Worm (Caenorhabditis elegans): ENCODE measurements around the gene ife-2.

ife-2 gene

DNA sequence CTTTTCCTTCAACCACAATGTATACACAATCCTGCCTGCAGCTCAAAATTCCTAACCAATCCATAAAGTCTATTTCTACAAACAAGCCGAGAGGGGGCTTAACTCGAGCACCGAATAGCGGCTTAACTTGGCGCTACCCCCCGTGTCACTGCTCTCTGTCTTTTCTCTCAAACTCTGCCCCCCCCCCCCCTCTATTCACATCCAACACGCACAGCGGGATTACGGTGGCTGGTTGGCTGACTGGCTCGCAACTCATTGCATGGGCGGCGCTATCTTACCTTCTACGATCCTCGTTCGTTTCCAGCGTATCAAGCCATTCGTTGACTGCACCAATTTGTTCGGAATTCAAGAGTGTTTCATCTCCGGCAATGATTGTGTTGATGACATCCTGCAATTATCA is 49.1 kb upstream of the ife-2 start:
- TF ChIP-seq ceh-82 (tag; optimal IDR thresholded peaks at IDR 0.05) (no peak), mab-5 (tag; optimal IDR thresholded peaks at IDR 0.05) (no peak), crh-2 (tag; optimal IDR thresholded peaks at IDR 0.05) (no peak), R02D3.7 (tag; optimal IDR thresholded peaks at IDR 0.05) (no peak), lsy-2 (tag; optimal IDR thresholded peaks at IDR 0.05) (no peak), F13H6.1 (tag; optimal IDR thresholded peaks at IDR 0.05) (no peak), alr-1 (tag; optimal IDR thresholded peaks at IDR 0.05) (no peak), unc-39 (tag; optimal IDR thresholded peaks at IDR 0.05) (no peak), nhr-12 (tag; optimal IDR thresholded peaks at IDR 0.05) (no peak), ztf-11 (tag; optimal IDR thresholded peaks at IDR 0.05) (no peak), C34F6.9 (tag; optimal IDR thresholded peaks at IDR 0.05) (no peak), unc-62 (GFP tag; optimal IDR thresholded peaks at IDR 0.05) (no peak), egl-27 (tag; optimal IDR thresholded peaks at IDR 0.05) (no peak), sma-3 (GFP tag; optimal IDR thresholded peaks at IDR 0.05) (no peak), dmd-4 (tag; optimal IDR thresholded peaks at IDR 0.05) (no peak), Y55F3AM.14 (GFP tag; optimal IDR thresholded peaks at IDR 0.05) (no peak), ztf-4 (tag; optimal IDR thresholded peaks at IDR 0.05) (no peak), nhr-25 (tag; optimal IDR thresholded peaks at IDR 0.05) (no peak), nhr-11 (tag; optimal IDR thresholded peaks at IDR 0.05) (no peak), nhr-23 (tag; optimal IDR thresholded peaks at IDR 0.05) (no peak)

DNA sequence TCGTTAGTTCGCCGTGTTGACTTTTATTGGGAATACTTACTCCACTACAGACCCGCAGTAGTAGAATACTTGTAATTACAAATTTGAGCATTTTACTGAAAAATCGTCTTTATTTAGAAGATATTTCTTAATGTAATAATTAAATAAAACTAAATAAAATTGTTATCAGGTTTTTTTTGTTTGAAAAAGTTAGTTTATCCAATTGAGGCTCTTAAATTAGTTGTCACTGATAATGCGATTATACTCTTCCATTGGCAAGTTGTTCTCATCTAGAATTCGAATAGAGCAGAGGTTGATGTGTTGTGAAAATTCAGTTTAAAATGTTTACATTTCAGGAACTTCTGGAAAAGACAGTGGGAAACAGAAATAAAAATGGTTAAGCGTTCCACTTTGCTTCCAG is 43.0 kb upstream of the ife-2 start, which contains the start of gene ZK1193.2:
Gene ZK1193.2 (minus strand): TSS at position 101 of the 400 bp plus-strand sequence.
- TF ChIP-seq nhr-11 (tag; optimal IDR thresholded peaks at IDR 0.05) (no peak), snpc-4 (tag; optimal IDR thresholded peaks at IDR 0.05) (no peak), sma-9 (GFP tag; optimal IDR thresholded peaks at IDR 0.05) (no peak), sma-9 (tag; optimal IDR thresholded peaks at IDR 0.05) (no peak), mbf-1 (tag; optimal IDR thresholded peaks at IDR 0.05) (no peak), sem-4 (tag; optimal IDR thresholded peaks at IDR 0.05) (no peak), gmeb-1 (tag; optimal IDR thresholded peaks at IDR 0.05) (no peak), C34F6.9 (tag; optimal IDR thresholded peaks at IDR 0.05) (no peak), unc-62 (GFP tag; optimal IDR thresholded peaks at IDR 0.05) (no peak), ztf-4 (tag; optimal IDR thresholded peaks at IDR 0.05) (no peak), ZK546.5 (tag; optimal IDR thresholded peaks at IDR 0.05) (no peak), ztf-1 (GFP tag; conservative IDR thresholded peaks at IDR 0.05) (no peak), nhr-23 (tag; optimal IDR thresholded peaks at IDR 0.05) (no peak), elt-3 (tag; optimal IDR thresholded peaks at IDR 0.05) (no peak), alr-1 (tag; optimal IDR thresholded peaks at IDR 0.05) (no peak), nhr-21 (tag; optimal IDR thresholded peaks at IDR 0.05) (no peak), ztf-11 (tag; optimal IDR thresholded peaks at IDR 0.05) (no peak)

DNA sequence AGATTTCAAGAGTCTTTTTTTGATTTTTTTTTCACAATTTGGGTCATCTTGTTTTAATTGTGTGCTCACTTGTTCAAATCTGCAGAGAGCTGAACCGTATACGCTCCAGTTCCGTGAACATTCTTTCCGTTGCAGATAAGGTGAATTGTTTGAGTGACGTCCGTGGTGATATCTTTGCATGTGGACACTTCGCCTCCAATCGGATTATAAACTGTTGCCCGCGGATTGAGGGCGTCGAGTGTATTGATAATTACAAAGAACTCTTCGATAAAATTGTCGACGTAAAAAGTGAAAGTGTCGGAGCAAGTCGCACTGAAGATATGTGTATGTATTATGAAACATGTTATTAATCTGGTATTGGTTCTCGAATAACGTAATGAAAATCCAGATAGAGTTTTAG is 41.2 kb upstream of the ife-2 start:
- TF ChIP-seq elt-3 (tag; optimal IDR thresholded peaks at IDR 0.05) (no peak), sma-3 (GFP tag; optimal IDR thresholded peaks at IDR 0.05) (no peak), unc-55 (GFP tag; optimal IDR thresholded peaks at IDR 0.05) (no peak), aly-2 (tag; optimal IDR thresholded peaks at IDR 0.05) (no peak)

DNA sequence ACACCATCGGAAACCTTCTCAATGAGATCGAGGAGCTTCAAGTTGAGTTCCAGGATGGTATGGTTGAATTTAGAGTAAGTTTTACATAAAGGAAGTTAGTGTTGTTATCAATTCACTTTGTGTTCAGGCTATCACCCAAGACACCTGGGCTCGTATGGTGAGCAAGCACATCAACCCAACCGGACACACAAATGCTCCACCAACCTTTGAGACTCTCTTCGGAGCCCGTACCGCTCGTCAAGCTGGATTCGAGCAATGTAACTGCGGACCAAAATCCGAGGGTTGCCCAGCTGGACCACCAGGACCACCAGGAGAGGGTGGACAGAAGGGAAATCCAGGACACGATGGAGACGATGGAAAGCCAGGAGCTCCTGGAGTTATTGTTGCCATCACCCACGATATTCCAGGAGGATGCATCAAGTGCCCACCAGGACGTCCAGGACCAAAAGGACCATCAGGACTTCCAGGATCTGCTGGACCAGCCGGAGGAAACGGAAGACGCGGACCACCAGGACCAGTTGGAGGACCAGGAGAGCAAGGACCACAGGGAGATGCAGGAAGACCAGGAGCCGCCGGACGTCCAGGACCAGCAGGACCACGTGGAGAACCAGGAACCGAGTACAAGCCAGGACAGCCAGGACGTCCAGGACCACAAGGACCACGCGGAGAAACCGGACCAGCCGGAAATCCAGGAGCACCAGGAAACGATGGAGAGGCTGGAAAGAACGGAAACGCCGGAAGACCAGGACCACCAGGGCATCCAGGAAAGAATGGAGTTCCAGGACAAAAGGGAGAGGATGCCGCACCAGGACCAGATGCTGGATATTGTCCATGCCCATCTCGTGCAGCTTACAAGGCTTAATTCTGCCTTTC is 39.5 kb upstream of the ife-2 start:
- TF ChIP-seq C34F6.9 (tag; optimal IDR thresholded peaks at IDR 0.05) (no peak), nhr-25 (tag; optimal IDR thresholded peaks at IDR 0.05) (no peak), aly-2 (tag; optimal IDR thresholded peaks at IDR 0.05) (no peak), unc-62 (GFP tag; optimal IDR thresholded peaks at IDR 0.05) (no peak), elt-3 (tag; optimal IDR thresholded peaks at IDR 0.05) (no peak), unc-55 (GFP tag; optimal IDR thresholded peaks at IDR 0.05) (no peak), F13H6.1 (tag; optimal IDR thresholded peaks at IDR 0.05) (no peak), nhr-11 (tag; optimal IDR thresholded peaks at IDR 0.05) (no peak), lin-39 (tag; optimal IDR thresholded peaks at IDR 0.05) (no peak), ceh-16 (tag; optimal IDR thresholded peaks at IDR 0.05) (no peak), ztf-11 (tag; optimal IDR thresholded peaks at IDR 0.05) (no peak)

DNA sequence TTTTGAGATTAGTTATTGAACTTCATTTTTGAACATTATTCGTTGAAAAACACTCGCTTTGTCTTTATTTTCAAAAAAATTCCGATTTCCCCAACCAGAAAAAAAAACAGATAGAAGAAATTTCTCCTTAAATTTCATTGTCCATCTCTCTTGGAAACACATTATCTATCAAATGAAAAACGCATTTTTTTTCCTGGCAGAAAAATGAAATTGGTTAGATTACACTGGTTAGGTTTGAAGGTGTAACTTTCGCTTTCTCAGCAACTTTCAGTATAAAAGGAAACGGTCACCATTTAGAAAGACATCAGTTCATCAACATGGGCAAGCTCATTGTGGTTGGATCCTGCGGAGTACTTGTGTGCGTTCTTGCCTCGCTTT is 38.9 kb upstream of the ife-2 start, which contains the start of gene col-19:
Gene col-19 (plus strand): TSS at position 301 of the 378 bp plus-strand sequence.
- no peak for TF ChIP-seq nhr-25 (tag; optimal IDR thresholded peaks at IDR 0.05)

Data from whole organism, L2 larva.